Worm (Caenorhabditis elegans): ENCODE measurements around the gene K05F1.10.
A peak's percentile ranks its signal among the peaks of the same experiment; 100 is the strongest.

Gene K05F1.10

DNA sequence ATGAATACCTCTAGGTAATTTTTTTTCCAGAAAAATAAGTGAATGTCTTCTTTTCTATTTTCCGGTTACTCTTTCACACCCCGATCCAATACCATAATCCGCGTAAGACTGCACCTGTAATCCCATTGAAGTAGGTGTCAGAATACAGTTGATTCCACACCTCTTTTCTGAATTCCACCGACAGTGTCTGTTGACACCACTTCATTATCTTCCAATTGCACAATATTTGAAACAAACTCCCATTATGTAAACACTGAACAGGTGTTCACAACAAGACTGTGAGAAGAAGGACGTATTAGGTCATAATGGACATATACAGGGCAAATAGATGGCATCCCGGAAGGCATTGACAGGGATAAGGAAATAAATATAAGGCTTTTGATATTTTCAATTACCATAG lies 27.9 kb downstream of the K05F1.10 start:
- TF ChIP-seq nhr-2 (tag; optimal IDR thresholded peaks at IDR 0.05): peak; percentile 94
- TF ChIP-seq ceh-43 (GFP tag; optimal IDR thresholded peaks at IDR 0.05): no peak
- TF ChIP-seq mep-1 (tag; optimal IDR thresholded peaks at IDR 0.05): no peak
- no peak for TF ChIP-seq ztf-11 (tag; optimal IDR thresholded peaks at IDR 0.05)
- no peak for TF ChIP-seq mls-2 (tag; optimal IDR thresholded peaks at IDR 0.05)
- TF ChIP-seq zip-8 (tag; optimal IDR thresholded peaks at IDR 0.05): no peak
- TF ChIP-seq nhr-28 (tag; optimal IDR thresholded peaks at IDR 0.05): no peak

- no peak for TF ChIP-seq elt-3 (tag; optimal IDR thresholded peaks at IDR 0.05)
- TF ChIP-seq zip-8 (tag; optimal IDR thresholded peaks at IDR 0.05): no peak
- no peak for TF ChIP-seq elt-1 (tag; optimal IDR thresholded peaks at IDR 0.05; ENCODE audit: borderline replicate concordance, insufficient read depth)
- no peak for TF ChIP-seq sem-2 (GFP tag; optimal IDR thresholded peaks at IDR 0.05)
- TF ChIP-seq hlh-1 (tag; optimal IDR thresholded peaks at IDR 0.05): no peak
- no peak for TF ChIP-seq unc-120 (tag; optimal IDR thresholded peaks at IDR 0.05; ENCODE audit: poor library complexity, severe bottlenecking)
- TF ChIP-seq M03D4.4 (tag; optimal IDR thresholded peaks at IDR 0.05): no peak
- no peak for TF ChIP-seq mls-2 (tag; optimal IDR thresholded peaks at IDR 0.05)
- TF ChIP-seq ham-2 (GFP tag; optimal IDR thresholded peaks at IDR 0.05): no peak
- TF ChIP-seq sptf-1 (tag; optimal IDR thresholded peaks at IDR 0.05): no peak
- TF ChIP-seq ceh-83 (GFP tag; optimal IDR thresholded peaks at IDR 0.05): no peak
- TF ChIP-seq drap-1 (GFP tag; optimal IDR thresholded peaks at IDR 0.05): no peak
- no peak for TF ChIP-seq ztf-11 (tag; optimal IDR thresholded peaks at IDR 0.05)
- TF ChIP-seq unc-39 (tag; optimal IDR thresholded peaks at IDR 0.05): no peak
- no peak for TF ChIP-seq pha-4 (tag; optimal IDR thresholded peaks at IDR 0.05)
- TF ChIP-seq mab-5 (tag; optimal IDR thresholded peaks at IDR 0.05): no peak
- no peak for TF ChIP-seq blmp-1 (tag; optimal IDR thresholded peaks at IDR 0.05)
Measured at ce11 chrII:5774879-5775278, 30.4 kb downstream of the K05F1.10 start.

DNA sequence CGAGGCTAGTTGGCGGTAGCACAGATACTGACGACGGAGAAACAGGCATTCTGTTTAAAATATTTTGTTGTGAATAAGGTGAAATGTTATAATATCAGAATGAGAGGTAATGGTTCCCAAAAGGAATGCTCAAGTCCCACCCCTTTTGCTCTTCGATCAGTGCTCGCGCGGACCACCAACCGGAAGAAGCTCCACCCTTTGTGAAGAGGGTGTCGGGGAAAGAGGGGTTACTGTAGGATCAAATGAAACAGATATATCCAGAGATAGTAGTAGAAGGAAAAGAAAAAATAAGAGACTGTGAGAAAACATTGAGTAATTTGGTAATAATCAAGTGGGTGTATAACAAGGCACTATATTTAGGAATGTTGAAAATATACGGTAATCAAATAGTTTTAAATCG lies 31.2 kb downstream of the K05F1.10 start, which contains the start of the genes dmd-5 and F10C1.1:
Gene dmd-5 (minus strand): TSS at position 101 of the 400 bp plus-strand sequence.
Gene F10C1.1 (plus strand): TSS at position 110 of the 400 bp plus-strand sequence.
- TF ChIP-seq lsy-2 (tag; optimal IDR thresholded peaks at IDR 0.05): no peak

- TF ChIP-seq mep-1 (tag; optimal IDR thresholded peaks at IDR 0.05) (no peak), mls-2 (tag; optimal IDR thresholded peaks at IDR 0.05) (peak; percentile 87), snpc-4 (tag; optimal IDR thresholded peaks at IDR 0.05) (no peak), nhr-237 (tag; optimal IDR thresholded peaks at IDR 0.05) (no peak), hlh-1 (tag; optimal IDR thresholded peaks at IDR 0.05) (peak; percentile 7), unc-62 (GFP tag; optimal IDR thresholded peaks at IDR 0.05) (no peak), lin-13 (tag; optimal IDR thresholded peaks at IDR 0.05) (no peak), tbx-8 (GFP tag; optimal IDR thresholded peaks at IDR 0.05) (no peak), ham-2 (GFP tag; optimal IDR thresholded peaks at IDR 0.05) (peak; percentile 82), bed-3 (GFP tag; optimal IDR thresholded peaks at IDR 0.05) (peak; percentile 34), drap-1 (GFP tag; optimal IDR thresholded peaks at IDR 0.05) (peak; percentile 82), nhr-76 (tag; optimal IDR thresholded peaks at IDR 0.05) (no peak), sptf-1 (tag; optimal IDR thresholded peaks at IDR 0.05) (peak; percentile 85), elt-3 (tag; optimal IDR thresholded peaks at IDR 0.05) (no peak), unc-39 (tag; optimal IDR thresholded peaks at IDR 0.05) (no peak), unc-120 (tag; optimal IDR thresholded peaks at IDR 0.05; ENCODE audit: poor library complexity, severe bottlenecking) (peak; percentile 56), zip-8 (tag; optimal IDR thresholded peaks at IDR 0.05) (peak; percentile 10), ceh-39 (tag; optimal IDR thresholded peaks at IDR 0.05) (no peak), lin-32 (GFP tag; optimal IDR thresholded peaks at IDR 0.05) (peak; percentile 57), nhr-12 (tag; optimal IDR thresholded peaks at IDR 0.05) (no peak), blmp-1 (tag; optimal IDR thresholded peaks at IDR 0.05) (no peak), ceh-43 (GFP tag; optimal IDR thresholded peaks at IDR 0.05) (peak; percentile 9), elt-1 (tag; optimal IDR thresholded peaks at IDR 0.05; ENCODE audit: borderline replicate concordance, insufficient read depth) (no peak), sem-2 (GFP tag; optimal IDR thresholded peaks at IDR 0.05) (peak; percentile 47), pha-4 (tag; optimal IDR thresholded peaks at IDR 0.05) (no peak), cnd-1 (tag; optimal IDR thresholded peaks at IDR 0.05) (peak; percentile 43), flh-1 (GFP tag; optimal IDR thresholded peaks at IDR 0.05) (no peak), nhr-2 (tag; optimal IDR thresholded peaks at IDR 0.05) (peak; percentile 70), nhr-28 (tag; optimal IDR thresholded peaks at IDR 0.05) (no peak), ces-1 (GFP tag; optimal IDR thresholded peaks at IDR 0.05) (peak; percentile 36), lsy-2 (tag; optimal IDR thresholded peaks at IDR 0.05) (no peak), M03D4.4 (tag; optimal IDR thresholded peaks at IDR 0.05) (peak; percentile 78), ztf-11 (tag; optimal IDR thresholded peaks at IDR 0.05) (no peak), ceh-83 (GFP tag; optimal IDR thresholded peaks at IDR 0.05) (peak; percentile 62), mab-5 (tag; optimal IDR thresholded peaks at IDR 0.05) (no peak)
Measured at ce11 chrII:5772547-5773142, 32.6 kb downstream of the K05F1.10 start.

Data from whole organism, mixed stage, embryonic.